Worm (Caenorhabditis elegans): ENCODE results near the gene C06B3.6.

DNA sequence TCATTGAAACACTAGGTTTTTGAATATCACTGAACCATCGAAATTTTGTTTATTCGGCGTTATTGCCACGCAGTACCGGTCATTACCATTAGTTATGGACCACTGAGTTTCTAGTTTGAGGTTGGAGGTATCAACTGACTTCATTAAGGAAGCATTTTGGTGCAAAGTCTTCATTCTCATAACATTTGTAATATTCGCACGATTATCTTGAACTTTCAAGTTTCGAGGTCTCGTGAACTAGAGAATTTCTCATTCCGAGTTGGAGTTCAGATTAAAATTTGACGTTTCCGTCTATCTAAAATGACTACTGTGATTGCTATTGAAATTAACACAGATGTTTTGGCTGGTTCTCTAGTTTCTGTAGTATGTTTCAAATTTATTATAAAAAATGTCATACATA lies 12.0 kb upstream of the C06B3.6 start, which contains the start of gene srx-42:
- TF ChIP-seq ceh-39 (tag; optimal IDR thresholded peaks at IDR 0.05) = no peak
- no peak for TF ChIP-seq lin-32 (GFP tag; optimal IDR thresholded peaks at IDR 0.05)
- TF ChIP-seq mls-2 (tag; optimal IDR thresholded peaks at IDR 0.05) = no peak
- TF ChIP-seq blmp-1 (tag; optimal IDR thresholded peaks at IDR 0.05) = no peak
- TF ChIP-seq nhr-237 (tag; optimal IDR thresholded peaks at IDR 0.05) = no peak
- no peak for TF ChIP-seq elt-1 (tag; optimal IDR thresholded peaks at IDR 0.05; ENCODE audit: borderline replicate concordance, insufficient read depth)
- no peak for TF ChIP-seq mep-1 (tag; optimal IDR thresholded peaks at IDR 0.05)
- no peak for TF ChIP-seq unc-62 (GFP tag; optimal IDR thresholded peaks at IDR 0.05)

Data from whole organism, mixed stage, embryonic.